Worm (Caenorhabditis elegans) whole organism, young adult: ENCODE results near the gene W01D2.6.

Source experiments
- B0019.2 ChIP-seq: fragments of 200-800 bp; sonication (Bioruptor generic); conservative IDR thresholded peaks from 2 replicates; pipeline ENCODE4 v1.3.6; 2022; ENCODE audit warnings: missing genetic modification reagents, missing genetic modification characterization, missing compliant biosample characterization
- B0035.1 ChIP-seq: sonication (generic microtip); optimal IDR thresholded peaks from 2 replicates; lab custom pipeline; 2016; ENCODE audit warnings: missing genetic modification characterization, mild to moderate bottlenecking, missing compliant biosample characterization, missing genotype, missing genetic modification reagents
- B0336.3 ChIP-seq: fragments of 200-800 bp; sonication (Bioruptor generic); IDR thresholded peaks from 2 replicates; pipeline ENCODE4 v1.3.6; 2022; ENCODE audit warnings: missing genetic modification characterization, missing compliant biosample characterization
- C17E4.6 ChIP-seq: fragments of 200-800 bp; sonication (Bioruptor generic); IDR thresholded peaks from 2 replicates; pipeline ENCODE4 v1.3.6; 2022; ENCODE audit warnings: missing genetic modification reagents, missing genetic modification characterization, missing compliant biosample characterization
- F22D6.2 ChIP-seq: sonication (generic microtip); optimal IDR thresholded peaks from 2 replicates; lab custom pipeline; 2016; ENCODE audit warnings: mild to moderate bottlenecking, missing genetic modification characterization, missing compliant biosample characterization
- F39B2.1 ChIP-seq: fragments of 200-800 bp; sonication (Bioruptor generic); IDR thresholded peaks from 2 replicates; pipeline ENCODE4 v1.3.6; 2022; ENCODE audit warnings: missing genetic modification reagents, missing genetic modification characterization, missing compliant biosample characterization
- F49E8.2 ChIP-seq: sonication (generic microtip); optimal IDR thresholded peaks from 3 replicates; lab custom pipeline; 2017; ENCODE audit warnings: missing genetic modification characterization, mild to moderate bottlenecking, missing compliant biosample characterization, antibody characterized with exemption, moderate library complexity; ENCODE audit not compliant: insufficient read depth
- Y53F4B.3 ChIP-seq: fragments of 200-800 bp; sonication (Bioruptor generic); IDR thresholded peaks from 2 replicates; pipeline ENCODE4 v1.3.6; 2022; ENCODE audit warnings: missing genetic modification reagents, missing genetic modification characterization, missing compliant biosample characterization
- Y95B8A.8 ChIP-seq: fragments of 200-800 bp; sonication (Bioruptor generic); IDR thresholded peaks from 2 replicates; pipeline ENCODE4 v1.3.6; 2022; ENCODE audit warnings: missing genetic modification reagents, missing genetic modification characterization, missing compliant biosample characterization
- aptf-3 ChIP-seq: fragments of 200-800 bp; sonication (Bioruptor generic); IDR thresholded peaks from 2 replicates; pipeline ENCODE4 v1.3.6; 2022; ENCODE audit warnings: missing genetic modification characterization, missing compliant biosample characterization
- cebp-1 ChIP-seq, 2 experiments: fragments of 200-800 bp in 1 of 2; sonication (Bioruptor generic) in 1 of 2; sonication (generic microtip) in 1 of 2; IDR thresholded peaks in 1 of 2; optimal IDR thresholded peaks in 1 of 2; 2 replicates each; pipeline versions ENCODE4 v1.3.6 to Lab custom; 2017 to 2022; ENCODE audit warnings: missing compliant biosample characterization in 2 of 2, missing genetic modification characterization in 2 of 2, mild to moderate bottlenecking in 1 of 2, missing genetic modification reagents in 1 of 2, moderate library complexity in 1 of 2
- ceh-40 ChIP-seq: fragments of 200-800 bp; sonication (Bioruptor generic); IDR thresholded peaks from 2 replicates; pipeline ENCODE4 v1.3.6; 2022; ENCODE audit warnings: missing genetic modification characterization, missing compliant biosample characterization
- ceh-91 ChIP-seq: fragments of 200-800 bp; sonication (Bioruptor generic); IDR thresholded peaks from 2 replicates; pipeline ENCODE4 v1.3.6; 2022; ENCODE audit warnings: missing genetic modification reagents, missing genetic modification characterization, missing compliant biosample characterization
- chd-7 ChIP-seq: sonication (generic microtip); optimal IDR thresholded peaks from 2 replicates; lab custom pipeline; 2016; ENCODE audit warnings: mild to moderate bottlenecking, missing genetic modification characterization, moderate library complexity, missing compliant biosample characterization
- dpff-1 ChIP-seq: sonication (generic microtip); optimal IDR thresholded peaks from 2 replicates; lab custom pipeline; 2017; ENCODE audit warnings: mild to moderate bottlenecking, missing genetic modification characterization, missing compliant biosample characterization
- efl-1 ChIP-seq: fragments of 150-350 bp; optimal IDR thresholded peaks from 2 replicates; lab custom pipeline; 2014; ENCODE audit warnings: missing biosample characterization, missing genetic modification reagents, missing genetic modification characterization
- egl-18 ChIP-seq: fragments of 200-800 bp; sonication (Bioruptor generic); IDR thresholded peaks from 2 replicates; pipeline ENCODE4 v1.3.6; 2022; ENCODE audit warnings: missing genetic modification reagents, missing genetic modification characterization, missing compliant biosample characterization
- fkh-3 ChIP-seq: sonication (generic microtip); optimal IDR thresholded peaks from 2 replicates; lab custom pipeline; 2016; ENCODE audit warnings: mild to moderate bottlenecking, missing genetic modification characterization, missing compliant biosample characterization
- gei-17 ChIP-seq: fragments of 200-800 bp; sonication (Bioruptor generic); optimal IDR thresholded peaks from 2 replicates; lab custom pipeline; 2018; ENCODE audit warnings: mild to moderate bottlenecking, missing genetic modification characterization, missing compliant biosample characterization
- hlh-12 ChIP-seq: sonication (generic microtip); optimal IDR thresholded peaks from 2 replicates; lab custom pipeline; 2016; ENCODE audit warnings: missing genetic modification characterization, missing compliant biosample characterization
- hlh-26 ChIP-seq: fragments of 200-800 bp; sonication (Bioruptor generic); conservative IDR thresholded peaks from 2 replicates; pipeline ENCODE4 v1.3.6; 2022; ENCODE audit warnings: missing genetic modification reagents, missing genetic modification characterization, missing compliant biosample characterization
- let-607 ChIP-seq, 2 experiments: fragments of 200-800 bp in 1 of 2; sonication (Bioruptor generic) in 1 of 2; sonication (generic microtip) in 1 of 2; optimal IDR thresholded peaks; 2 replicates each; lab custom pipeline; 2016 to 2018; ENCODE audit warnings: mild to moderate bottlenecking in 2 of 2, missing compliant biosample characterization in 2 of 2, missing genetic modification characterization in 2 of 2, moderate library complexity in 2 of 2, missing genotype in 1 of 2
- lin-26 ChIP-seq: fragments of 200-800 bp; sonication (Bioruptor generic); IDR thresholded peaks from 2 replicates; pipeline ENCODE4 v1.3.6; 2022; ENCODE audit warnings: missing genetic modification reagents, missing genetic modification characterization, missing compliant biosample characterization
- lin-54 ChIP-seq: fragments of 200-800 bp; sonication (Bioruptor generic); optimal IDR thresholded peaks from 2 replicates; lab custom pipeline; 2018; ENCODE audit warnings: mild to moderate bottlenecking, missing genetic modification characterization, missing compliant biosample characterization
- madf-10 ChIP-seq: sonication (generic microtip); optimal IDR thresholded peaks from 2 replicates; lab custom pipeline; 2016; ENCODE audit warnings: mild to moderate bottlenecking, missing genetic modification characterization, missing compliant biosample characterization
- madf-6 ChIP-seq: fragments of 200-800 bp; sonication (Bioruptor generic); IDR thresholded peaks from 2 replicates; pipeline ENCODE4 v1.3.6; 2022; ENCODE audit warnings: missing genetic modification reagents, missing genetic modification characterization, missing compliant biosample characterization
- madf-8 ChIP-seq: fragments of 200-800 bp; sonication (Bioruptor generic); conservative IDR thresholded peaks from 2 replicates; pipeline ENCODE4 v1.3.6; 2022; ENCODE audit warnings: missing genetic modification reagents, missing genetic modification characterization, missing compliant biosample characterization
- mcd-1 ChIP-seq: fragments of 200-800 bp; sonication (Bioruptor generic); IDR thresholded peaks from 2 replicates; pipeline ENCODE4 v1.3.6; 2022; ENCODE audit warnings: missing genetic modification reagents, missing genetic modification characterization, missing compliant biosample characterization
- mxl-1 ChIP-seq: sonication (generic microtip); optimal IDR thresholded peaks from 2 replicates; lab custom pipeline; 2016; ENCODE audit warnings: missing genetic modification characterization, missing compliant biosample characterization
- nfya-2 ChIP-seq: fragments of 200-800 bp; sonication (Bioruptor generic); IDR thresholded peaks from 2 replicates; pipeline ENCODE4 v1.3.6; 2022; ENCODE audit warnings: missing genetic modification reagents, missing genetic modification characterization, missing compliant biosample characterization
- nfyb-1 ChIP-seq: fragments of 200-800 bp; sonication (Bioruptor generic); IDR thresholded peaks from 2 replicates; pipeline ENCODE4 v1.3.6; 2022; ENCODE audit warnings: missing genetic modification reagents, missing genetic modification characterization, missing compliant biosample characterization
- nhr-179 ChIP-seq: sonication (generic microtip); optimal IDR thresholded peaks from 2 replicates; lab custom pipeline; 2016; ENCODE audit warnings: mild to moderate bottlenecking, missing genetic modification characterization, missing compliant biosample characterization
- nhr-27 ChIP-seq: fragments of 200-800 bp; sonication (Bioruptor generic); optimal IDR thresholded peaks from 2 replicates; lab custom pipeline; 2018; ENCODE audit warnings: mild to moderate bottlenecking, missing genetic modification characterization, moderate library complexity, missing compliant biosample characterization
- repo-1 ChIP-seq: sonication (generic microtip); optimal IDR thresholded peaks from 2 replicates; lab custom pipeline; 2017; ENCODE audit warnings: mild to moderate bottlenecking, missing genetic modification characterization, missing compliant biosample characterization
- snpc-1.1 ChIP-seq: sonication (generic microtip); optimal IDR thresholded peaks from 2 replicates; lab custom pipeline; 2017; ENCODE audit warnings: missing genetic modification characterization, mild to moderate bottlenecking, missing compliant biosample characterization, antibody characterized with exemption, moderate library complexity, missing genotype, missing genetic modification reagents; ENCODE audit not compliant: insufficient read depth
- snpc-3.4 ChIP-seq: sonication (generic microtip); optimal IDR thresholded peaks from 2 replicates; lab custom pipeline; 2017; ENCODE audit warnings: missing genetic modification characterization, mild to moderate bottlenecking, missing compliant biosample characterization, antibody characterized with exemption, moderate library complexity, missing genotype, missing genetic modification reagents
- snpc-4 ChIP-seq, 5 experiments: fragments of 150-350 bp in 1 of 5; sonication (generic microtip) in 4 of 5; optimal IDR thresholded peaks; 2 replicates each; lab custom pipeline; 2014 to 2018; ENCODE audit warnings: missing genetic modification characterization in 5 of 5, missing biosample characterization in 3 of 5, antibody characterized with exemption in 2 of 5, mild to moderate bottlenecking in 2 of 5, missing compliant biosample characterization in 2 of 5, missing genotype in 2 of 5, moderate library complexity in 2 of 5, missing genetic modification reagents in 1 of 5
- tbp1 ChIP-seq: fragments of 200-800 bp; sonication (Bioruptor generic); optimal IDR thresholded peaks from 2 replicates; lab custom pipeline; 2018; ENCODE audit warnings: mild to moderate bottlenecking, missing genetic modification characterization, missing compliant biosample characterization
- ztf-18 ChIP-seq: sonication (generic microtip); optimal IDR thresholded peaks from 2 replicates; lab custom pipeline; 2016; ENCODE audit warnings: missing genotype, mild to moderate bottlenecking, missing genetic modification characterization, missing compliant biosample characterization
- ztf-28 ChIP-seq: fragments of 200-800 bp; sonication (Bioruptor generic); IDR thresholded peaks from 2 replicates; pipeline ENCODE4 v1.3.6; 2022; ENCODE audit warnings: missing genetic modification reagents, missing genetic modification characterization, missing compliant biosample characterization

The W01D2.6 gene

DNA sequence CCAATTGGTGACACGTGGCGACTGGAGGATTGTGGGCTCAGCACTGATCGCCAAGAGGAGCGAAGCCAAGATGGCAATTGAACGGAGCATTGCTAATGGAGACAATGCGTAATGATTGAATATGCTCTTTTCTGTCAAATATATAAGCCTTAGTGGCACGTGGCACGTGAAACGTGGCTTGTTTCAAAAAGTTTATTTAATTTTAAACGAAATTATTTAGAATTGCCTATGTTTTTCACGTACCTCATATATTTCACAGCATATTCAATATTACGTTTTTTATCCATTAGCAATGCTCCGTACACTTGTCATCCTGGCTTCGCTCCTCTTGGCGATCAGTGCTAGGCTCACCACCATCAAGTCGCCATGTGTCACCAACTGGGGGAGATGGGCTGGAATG, 22.9 kb upstream of the W01D2.6 start, which contains the start of gene Y54E2A.9:
TSS of gene Y54E2A.9 (minus strand) at position 101 of the 400 bp plus-strand sequence.
- TF ChIP-seq nhr-27 (tag; lab: Kevin White, UChicago) (no peak), nfya-2 (no peak), C17E4.6 (GFP tag; lab: Robert Waterston, UW) (no peak), ztf-28 (GFP tag; lab: Robert Waterston, UW) (no peak), ceh-91 (GFP tag; lab: Robert Waterston, UW) (no peak), chd-7 (tag; lab: Kevin White, UChicago) (no peak), cebp-1 (GFP tag; IDR thresholded peaks at IDR 0.05; lab: Robert Waterston, UW) (no peak), cebp-1 (tag; optimal IDR thresholded peaks at IDR 0.05; lab: Kevin White, UChicago) (no peak), hlh-12 (tag; lab: Kevin White, UChicago) (no peak)

DNA sequence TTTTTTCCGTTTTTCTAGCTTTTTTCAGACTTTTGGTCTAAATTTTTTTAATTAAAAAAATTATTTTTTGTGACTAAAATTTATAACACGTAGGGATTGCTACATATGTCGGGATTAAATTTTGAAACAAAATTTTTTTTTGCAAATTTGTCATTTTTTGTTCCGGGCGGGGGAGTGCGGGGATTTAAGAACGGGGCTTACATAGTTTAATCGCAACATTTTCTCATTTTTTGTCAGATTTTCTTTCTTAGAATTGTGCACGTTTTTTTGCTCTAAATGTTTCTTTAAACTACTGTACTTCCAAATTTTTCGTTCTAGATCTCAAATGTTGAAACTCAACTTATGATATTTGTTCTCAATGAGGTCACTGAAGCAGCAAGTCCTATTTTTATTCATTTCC, 18.0 kb upstream of the W01D2.6 start, which contains the start of gene Y54E2A.10:
TSS of gene Y54E2A.10 (plus strand) at position 301 of the 400 bp plus-strand sequence.
- TF ChIP-seq ceh-91 (GFP tag; lab: Robert Waterston, UW), result no peak

DNA sequence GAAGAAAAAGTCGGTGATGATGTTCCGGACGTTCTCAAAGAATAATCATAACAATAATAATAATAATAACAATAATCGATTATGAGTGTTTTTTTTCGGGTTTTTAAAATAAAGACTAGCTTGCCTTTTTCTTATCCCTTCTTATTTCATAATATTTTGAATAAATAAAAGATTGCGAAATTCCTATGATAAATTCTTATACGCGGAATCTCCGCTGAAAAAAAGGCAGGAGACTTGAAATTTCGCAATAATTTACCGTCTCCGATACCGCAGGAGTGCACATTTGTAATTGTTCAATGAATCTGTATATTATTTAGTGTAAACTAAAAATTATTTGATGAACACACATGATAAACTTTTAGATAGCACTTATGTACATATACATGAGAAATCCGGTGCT, 16.3 kb upstream of the W01D2.6 start:
- TF ChIP-seq Y53F4B.3 (GFP tag; lab: Robert Waterston, UW), result no peak
- peak; percentile 20; the same call in 1 of the 2 replicates for TF ChIP-seq cebp-1 (GFP tag; IDR thresholded peaks at IDR 0.05; lab: Robert Waterston, UW)
- TF ChIP-seq cebp-1 (tag; optimal IDR thresholded peaks at IDR 0.05; lab: Kevin White, UChicago), result peak; percentile 95

DNA sequence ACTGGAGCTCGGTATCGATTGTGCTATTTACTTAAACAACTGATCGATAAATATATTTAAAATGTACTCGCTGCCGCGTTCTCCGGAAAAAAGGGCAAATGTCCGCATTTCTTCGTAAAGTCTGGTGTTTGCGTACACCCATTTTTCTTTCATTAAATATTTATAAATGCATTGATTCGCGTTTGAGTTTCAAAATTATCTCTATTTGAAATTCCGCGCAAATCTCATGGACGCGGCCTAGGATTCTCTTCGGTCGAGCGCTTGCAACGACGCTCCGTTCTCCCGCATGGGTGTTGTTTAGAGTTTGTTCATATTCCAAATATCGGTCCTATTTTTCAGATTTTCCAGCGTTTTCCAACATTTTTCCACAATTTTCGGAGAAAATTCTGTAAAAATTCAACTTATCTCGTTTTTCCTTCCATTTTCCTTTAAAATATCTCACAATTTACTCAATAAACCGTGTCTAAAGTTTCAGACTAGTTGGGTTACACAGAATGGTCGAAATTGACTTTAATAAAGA, 13.8 kb upstream of the W01D2.6 start, which contains the start of gene eif-3.B:
TSS of gene eif-3.B (plus strand) at position 470 of the 520 bp plus-strand sequence.
- TF ChIP-seq aptf-3 (GFP tag; lab: Robert Waterston, UW) (no peak), mcd-1 (GFP tag; lab: Robert Waterston, UW) (peak; percentile 86), F22D6.2 (tag; lab: Kevin White, UChicago) (peak; percentile 15), F39B2.1 (GFP tag; lab: Robert Waterston, UW) (no peak), dpff-1 (no peak), B0336.3 (GFP tag; lab: Robert Waterston, UW) (peak; percentile 46; the same call in 1 of the 2 replicates), lin-54 (GFP tag; lab: Kevin White, UChicago) (peak; percentile 95), tbp1 (GFP tag; lab: Kevin White, UChicago) (peak; percentile 50), mxl-1 (tag; lab: Kevin White, UChicago) (no peak), madf-6 (GFP tag; lab: Robert Waterston, UW) (peak; percentile 79), C17E4.6 (GFP tag; lab: Robert Waterston, UW) (no peak), madf-8 (peak; percentile 58), nfyb-1 (GFP tag; lab: Robert Waterston, UW) (peak; percentile 70; the same call in 1 of the 2 replicates), hlh-26 (no peak), B0035.1 (tag; lab: Kevin White, UChicago) (no peak), madf-10 (tag; lab: Kevin White, UChicago) (peak; percentile 77), ztf-18 (peak; percentile 44), F49E8.2 (tag; lab: Kevin White, UChicago) (peak; percentile 34), nhr-179 (no peak), let-607 (tag; optimal IDR thresholded peaks at IDR 0.05; lab: Kevin White, UChicago) (peak in 1 of 2 experiments; percentile 86), snpc-1.1 (tag; lab: Kevin White, UChicago) (peak; percentile 38), efl-1 (GFP tag; lab: Kevin White, UChicago) (peak; percentile 81), snpc-4 (GFP tag; optimal IDR thresholded peaks at IDR 0.05; lab: Kevin White, UChicago) (peak; percentile 45), snpc-4 (tag; optimal IDR thresholded peaks at IDR 0.05; lab: Kevin White, UChicago) (peak; percentile 13 to 86 (median 84)), B0019.2 (no peak), gei-17 (GFP tag; lab: Kevin White, UChicago) (peak; percentile 15), lin-26 (GFP tag; lab: Robert Waterston, UW) (no peak), repo-1 (tag; lab: Kevin White, UChicago) (peak; percentile 33), egl-18 (0 out of 2 replicates have a peak, but pooled peaks have one; percentile 38), fkh-3 (tag; lab: Kevin White, UChicago) (no peak), Y95B8A.8 (GFP tag; lab: Robert Waterston, UW) (0 out of 2 replicates have a peak, but pooled peaks have one; percentile 37), snpc-3.4 (tag; lab: Kevin White, UChicago) (peak; percentile 83), ceh-40 (GFP tag; lab: Robert Waterston, UW) (no peak)
